Worm (Caenorhabditis elegans) whole organism, L3 larva: Measurements from ENCODE around the gene K07B1.4.

Experiments used
- R02D3.7 ChIP-seq: fragments of 150-350 bp; optimal IDR thresholded peaks from 2 replicates; lab custom pipeline; 2014; ENCODE audit warnings: missing biosample characterization, missing genetic modification characterization
- elt-1 ChIP-seq: fragments of 150-350 bp; optimal IDR thresholded peaks from 2 replicates; lab custom pipeline; 2014; ENCODE audit warnings: missing biosample characterization, missing genetic modification characterization
- elt-2 ChIP-seq: sonication (generic microtip); optimal IDR thresholded peaks from 2 replicates; lab custom pipeline; 2016; ENCODE audit warnings: missing genetic modification reagents, mild to moderate bottlenecking, missing genetic modification characterization, missing compliant biosample characterization
- elt-3 ChIP-seq, 3 experiments: fragments of 150-350 bp in 1 of 3; sonication (generic microtip) in 2 of 3; optimal IDR thresholded peaks; 2 replicates in 2 of 3; 4 replicates in 1 of 3; lab custom pipeline; 2014 to 2017; ENCODE audit warnings: missing biosample characterization in 3 of 3, missing genetic modification characterization in 3 of 3
- fkh-10 ChIP-seq: sonication (generic microtip); optimal IDR thresholded peaks from 2 replicates; lab custom pipeline; 2017; ENCODE audit warnings: missing biosample characterization, missing genetic modification reagents, missing genetic modification characterization
- mdl-1 ChIP-seq: fragments of 150-350 bp; optimal IDR thresholded peaks from 2 replicates; lab custom pipeline; 2014; ENCODE audit warnings: missing biosample characterization, missing genetic modification characterization
- nhr-77 ChIP-seq: fragments of 150-350 bp; optimal IDR thresholded peaks from 2 replicates; lab custom pipeline; 2014; ENCODE audit warnings: missing biosample characterization, missing genetic modification characterization
- pqm-1 ChIP-seq: fragments of 150-350 bp; optimal IDR thresholded peaks from 2 replicates; lab custom pipeline; 2017; ENCODE audit warnings: missing biosample characterization, missing genetic modification characterization, inconsistent platforms
- sea-2 ChIP-seq: fragments of 150-350 bp; sonication (generic microtip); optimal IDR thresholded peaks from 4 replicates; lab custom pipeline; 2014; ENCODE audit warnings: missing biosample characterization, missing genetic modification reagents, missing genetic modification characterization
- skn-1 ChIP-seq: fragments of 150-350 bp; optimal IDR thresholded peaks from 2 replicates; lab custom pipeline; 2014; ENCODE audit warnings: missing biosample characterization, missing genetic modification characterization
- ztf-11 ChIP-seq: fragments of 150-350 bp; optimal IDR thresholded peaks from 2 replicates; lab custom pipeline; 2014; ENCODE audit warnings: missing biosample characterization, missing genetic modification characterization

DNA sequence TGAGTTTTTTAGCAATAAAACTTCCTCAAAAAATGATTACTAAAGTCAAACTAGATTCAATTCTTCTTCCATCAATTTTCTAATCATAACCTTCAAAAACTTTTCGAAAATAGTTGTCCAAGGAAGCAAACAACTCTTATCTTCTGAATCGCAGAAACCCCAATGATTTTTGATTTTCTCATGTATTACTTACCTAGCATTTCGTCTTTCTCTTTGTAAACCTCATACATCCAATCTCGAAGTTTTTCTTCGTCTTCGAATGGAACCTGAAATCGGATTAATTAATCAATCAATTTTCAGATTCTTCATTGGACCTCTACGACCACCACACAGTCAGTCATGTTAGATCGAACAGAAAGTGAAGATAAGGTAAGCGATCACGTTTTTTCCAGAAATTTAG lies at the start of gene K07B1.4:
- no peak for TF ChIP-seq sea-2 (GFP tag; lab: Kevin White, UChicago)
- no peak for TF ChIP-seq ztf-11 (tag; lab: Kevin White, UChicago)
- peak; percentile 19 for TF ChIP-seq elt-2 (tag; lab: Kevin White, UChicago)
- TF ChIP-seq elt-1 = no peak
- no peak for TF ChIP-seq fkh-10 (GFP tag; lab: Kevin White, UChicago)
- no peak for TF ChIP-seq pqm-1 (tag; lab: Kevin White, UChicago)
- no peak for TF ChIP-seq elt-3 (tag; optimal IDR thresholded peaks at IDR 0.05; lab: Kevin White, UChicago)
- TF ChIP-seq nhr-77 (tag; lab: Kevin White, UChicago) = no peak
- TF ChIP-seq skn-1 (tag; lab: Kevin White, UChicago) = no peak
- TF ChIP-seq mdl-1 (tag; lab: Kevin White, UChicago) = no peak
- TF ChIP-seq R02D3.7 (tag; lab: Kevin White, UChicago) = no peak
